Fruit fly (Drosophila melanogaster) whole organism, embryonic: ENCODE measurements around the gene Hayan.

ENCODE experiments used
- Asciz ChIP-seq: fragments of 200-800 bp; sonication (Bioruptor generic); optimal IDR thresholded peaks from 2 replicates; lab custom pipeline; 2017; ENCODE audit warnings: missing biosample characterization, mild to moderate bottlenecking, missing genetic modification characterization, missing genetic modification reagents
- B-H2 ChIP-seq: fragments of 200-800 bp; sonication (Bioruptor generic); optimal IDR thresholded peaks from 2 replicates; lab custom pipeline; 2018; ENCODE audit warnings: missing biosample characterization, mild to moderate bottlenecking, missing genetic modification characterization
- Blimp-1 ChIP-seq: fragments of 200-800 bp; sonication (Bioruptor generic); optimal IDR thresholded peaks from 3 replicates; lab custom pipeline; 2018; ENCODE audit warnings: missing biosample characterization, missing genetic modification characterization, mild to moderate bottlenecking, moderate library complexity, missing genetic modification reagents
- CG10959 ChIP-seq: fragments of 200-800 bp; sonication (Bioruptor generic); IDR thresholded peaks from 2 replicates; pipeline ENCODE4 v1.3.6; 2022; ENCODE audit warnings: missing biosample characterization, missing genetic modification characterization
- CG12219 ChIP-seq: fragments of 200-800 bp; sonication (Bioruptor generic); optimal IDR thresholded peaks from 3 replicates; lab custom pipeline; 2018; ENCODE audit warnings: missing biosample characterization, mild to moderate bottlenecking, missing genetic modification characterization
- CG1233 ChIP-seq: fragments of 200-800 bp; sonication (Bioruptor generic); optimal IDR thresholded peaks from 4 replicates; lab custom pipeline; 2018; ENCODE audit warnings: missing biosample characterization, mild to moderate bottlenecking, missing genetic modification characterization
- CG13775 ChIP-seq: fragments of 200-800 bp; sonication (Bioruptor generic); optimal IDR thresholded peaks from 3 replicates; lab custom pipeline; 2017; ENCODE audit warnings: missing biosample characterization, mild to moderate bottlenecking, missing genetic modification characterization
- CG15073 ChIP-seq: fragments of 200-800 bp; sonication (Bioruptor generic); optimal IDR thresholded peaks from 2 replicates; lab custom pipeline; 2016; ENCODE audit warnings: missing biosample characterization, missing genetic modification characterization
- CG15269 ChIP-seq: fragments of 200-800 bp; sonication (Bioruptor generic); optimal IDR thresholded peaks from 2 replicates; lab custom pipeline; 2018; ENCODE audit warnings: missing biosample characterization, mild to moderate bottlenecking, missing genetic modification characterization, moderate library complexity
- CG1529 ChIP-seq: fragments of 200-800 bp; sonication (Bioruptor generic); optimal IDR thresholded peaks from 3 replicates; lab custom pipeline; 2018; ENCODE audit warnings: missing biosample characterization, missing genetic modification characterization
- CG1602 ChIP-seq: fragments of 200-800 bp; sonication (Bioruptor generic); optimal IDR thresholded peaks from 3 replicates; lab custom pipeline; 2016; ENCODE audit warnings: missing biosample characterization, missing genetic modification characterization
- CG1647 ChIP-seq: fragments of 200-800 bp; sonication (Bioruptor generic); optimal IDR thresholded peaks from 3 replicates; lab custom pipeline; 2016; ENCODE audit warnings: missing biosample characterization, missing genetic modification characterization
- CG16863 ChIP-seq: fragments of 200-800 bp; sonication (Bioruptor generic); optimal IDR thresholded peaks from 3 replicates; lab custom pipeline; 2016; ENCODE audit warnings: missing biosample characterization, missing genetic modification characterization
- CG17385 ChIP-seq: fragments of 200-800 bp; sonication (Bioruptor generic); optimal IDR thresholded peaks from 3 replicates; lab custom pipeline; 2018; ENCODE audit warnings: missing biosample characterization, mild to moderate bottlenecking, missing genetic modification characterization
- CG17612 ChIP-seq: fragments of 200-800 bp; sonication (Bioruptor generic); IDR thresholded peaks from 2 replicates; pipeline ENCODE4 v1.3.6; 2022; ENCODE audit warnings: missing biosample characterization, missing genetic modification characterization
- CG2199 ChIP-seq: fragments of 200-800 bp; sonication (Bioruptor generic); IDR thresholded peaks from 3 replicates; pipeline ENCODE4 v1.3.6; 2022; ENCODE audit warnings: missing biosample characterization, missing genetic modification characterization
- CG4360 ChIP-seq: fragments of 200-800 bp; sonication (Bioruptor generic); IDR thresholded peaks from 2 replicates; pipeline ENCODE4 v1.3.6; 2022; ENCODE audit warnings: missing biosample characterization, missing genetic modification characterization
- CG6254 ChIP-seq: fragments of 200-800 bp; sonication (Bioruptor generic); optimal IDR thresholded peaks from 3 replicates; lab custom pipeline; 2017; ENCODE audit warnings: mild to moderate bottlenecking, missing biosample characterization, missing genetic modification reagents, missing genetic modification characterization
- CG7963 ChIP-seq: fragments of 200-800 bp; sonication (Bioruptor generic); IDR thresholded peaks from 3 replicates; pipeline ENCODE4 v1.3.6; 2022; ENCODE audit warnings: missing biosample characterization, missing genetic modification characterization; ENCODE audit not compliant: partially characterized antibody
- CG8478 ChIP-seq: fragments of >200 bp; optimal IDR thresholded peaks from 2 replicates; lab custom pipeline; 2018
- CG8944 ChIP-seq: fragments of 200-800 bp; sonication (Bioruptor generic); optimal IDR thresholded peaks from 3 replicates; lab custom pipeline; 2016; ENCODE audit warnings: missing biosample characterization, missing genetic modification characterization
- CG9215 ChIP-seq: fragments of 200-800 bp; sonication (Bioruptor generic); IDR thresholded peaks from 2 replicates; pipeline ENCODE4 v1.3.6; 2022; ENCODE audit warnings: missing biosample characterization, missing genetic modification characterization
- CG9609 ChIP-seq: fragments of 200-800 bp; sonication (Bioruptor generic); optimal IDR thresholded peaks from 3 replicates; lab custom pipeline; 2016; ENCODE audit warnings: missing biosample characterization, missing genetic modification characterization
- CTCF ChIP-seq: fragments of 200-800 bp; sonication (Bioruptor generic); optimal IDR thresholded peaks from 2 replicates; lab custom pipeline; 2017; ENCODE audit warnings: missing biosample characterization, mild to moderate bottlenecking, missing genetic modification characterization, moderate library complexity
- Dp ChIP-seq: fragments of 200-800 bp; sonication (Bioruptor generic); optimal IDR thresholded peaks from 2 replicates; lab custom pipeline; 2018; ENCODE audit warnings: missing biosample characterization, mild to moderate bottlenecking, missing genetic modification characterization, moderate library complexity
- ERR ChIP-seq: fragments of 200-800 bp; sonication (Bioruptor generic); optimal IDR thresholded peaks from 2 replicates; lab custom pipeline; 2016; ENCODE audit warnings: missing biosample characterization, missing genetic modification characterization
- Eip74EF ChIP-seq, 2 experiments: fragments of 200-800 bp in 1 of 2; fragments of >200 bp in 1 of 2; sonication (Bioruptor generic) in 1 of 2; optimal IDR thresholded peaks; 2 replicates each; lab custom pipeline; 2017 to 2019; ENCODE audit warnings: missing biosample characterization in 2 of 2, missing genetic modification characterization in 2 of 2, mild to moderate bottlenecking in 1 of 2, moderate library complexity in 1 of 2
- Ets97D ChIP-seq: fragments of 200-800 bp; sonication (Bioruptor generic); optimal IDR thresholded peaks from 3 replicates; lab custom pipeline; 2016; ENCODE audit warnings: missing biosample characterization, missing genetic modification characterization
- HLH54F ChIP-seq: fragments of 200-800 bp; sonication (Bioruptor generic); optimal IDR thresholded peaks from 3 replicates; lab custom pipeline; 2016; ENCODE audit warnings: missing biosample characterization, missing genetic modification characterization
- Hr39 ChIP-seq: fragments of >200 bp; optimal IDR thresholded peaks from 2 replicates; lab custom pipeline; 2017
- Mad ChIP-seq: fragments of 200-800 bp; sonication (Bioruptor generic); optimal IDR thresholded peaks from 2 replicates; lab custom pipeline; 2016; ENCODE audit warnings: missing biosample characterization, missing genetic modification characterization
- Mrtf ChIP-seq: fragments of 200-800 bp; sonication (Bioruptor generic); IDR thresholded peaks from 3 replicates; pipeline ENCODE4 v1.3.6; 2022; ENCODE audit warnings: missing biosample characterization, missing genetic modification characterization
- PHDP ChIP-seq: fragments of 200-800 bp; sonication (Bioruptor generic); optimal IDR thresholded peaks from 3 replicates; lab custom pipeline; 2018; ENCODE audit warnings: missing biosample characterization, mild to moderate bottlenecking, missing genetic modification characterization, moderate library complexity
- ase ChIP-seq: fragments of 200-800 bp; sonication (Bioruptor generic); IDR thresholded peaks from 3 replicates; pipeline ENCODE4 v1.3.6; 2022; ENCODE audit warnings: missing biosample characterization, missing genetic modification characterization
- bigmax ChIP-seq: fragments of 200-800 bp; sonication (Bioruptor generic); optimal IDR thresholded peaks from 2 replicates; lab custom pipeline; 2018; ENCODE audit warnings: missing biosample characterization, mild to moderate bottlenecking, missing genetic modification characterization
- br ChIP-seq: fragments of >200 bp; optimal IDR thresholded peaks from 2 replicates; lab custom pipeline; 2017
- dimm ChIP-seq: fragments of 200-800 bp; sonication (Bioruptor generic); IDR thresholded peaks from 2 replicates; pipeline ENCODE4 v1.3.6; 2022; ENCODE audit warnings: missing biosample characterization, missing genetic modification characterization
- ewg ChIP-seq: fragments of 200-800 bp; sonication (Bioruptor generic); optimal IDR thresholded peaks from 3 replicates; lab custom pipeline; 2017; ENCODE audit warnings: mild to moderate bottlenecking, missing biosample characterization, missing genetic modification reagents, missing genetic modification characterization
- exex ChIP-seq: fragments of 200-800 bp; sonication (Bioruptor generic); optimal IDR thresholded peaks from 4 replicates; lab custom pipeline; 2018; ENCODE audit warnings: missing biosample characterization, mild to moderate bottlenecking, missing genetic modification characterization, moderate library complexity
- gem ChIP-seq: fragments of 200-800 bp; sonication (Bioruptor generic); optimal IDR thresholded peaks from 2 replicates; lab custom pipeline; 2019; ENCODE audit warnings: missing biosample characterization, mild to moderate bottlenecking, missing genetic modification characterization, moderate library complexity
- gfzf ChIP-seq: fragments of 200-800 bp; sonication (Bioruptor generic); optimal IDR thresholded peaks from 2 replicates; lab custom pipeline; 2016; ENCODE audit warnings: missing biosample characterization, mild to moderate bottlenecking, missing genetic modification characterization, moderate library complexity
- h ChIP-seq: fragments of >200 bp; optimal IDR thresholded peaks from 2 replicates; lab custom pipeline; 2017
- nmo ChIP-seq: fragments of 200-800 bp; sonication (Bioruptor generic); optimal IDR thresholded peaks from 2 replicates; lab custom pipeline; 2018; ENCODE audit warnings: missing biosample characterization, mild to moderate bottlenecking, missing genetic modification characterization, moderate library complexity
- peb ChIP-seq: fragments of 200-800 bp; sonication (Bioruptor generic); IDR thresholded peaks from 2 replicates; pipeline ENCODE4 v1.3.6; 2022; ENCODE audit warnings: missing biosample characterization, missing genetic modification characterization
- run ChIP-seq: fragments of 200-800 bp; sonication (Bioruptor generic); optimal IDR thresholded peaks from 3 replicates; lab custom pipeline; 2018; ENCODE audit warnings: missing biosample characterization, mild to moderate bottlenecking, missing genetic modification characterization
- sc ChIP-seq, 3 experiments: fragments of >200 bp in 2 of 3; fragments of 200-800 bp in 1 of 3; sonication (Bioruptor generic) in 1 of 3; optimal IDR thresholded peaks; 2 replicates in 2 of 3; 3 replicates in 1 of 3; lab custom pipeline; 2017; ENCODE audit warnings: mild to moderate bottlenecking in 1 of 3, missing biosample characterization in 1 of 3, missing genetic modification characterization in 1 of 3, missing genetic modification reagents in 1 of 3
- scrt ChIP-seq: fragments of 200-800 bp; sonication (Bioruptor generic); optimal IDR thresholded peaks from 2 replicates; lab custom pipeline; 2018; ENCODE audit warnings: missing biosample characterization, mild to moderate bottlenecking, missing genetic modification characterization, moderate library complexity
- slp2 ChIP-seq: fragments of 200-800 bp; sonication (Bioruptor generic); optimal IDR thresholded peaks from 2 replicates; lab custom pipeline; 2016; ENCODE audit warnings: missing biosample characterization, missing genetic modification characterization
- sna ChIP-seq: fragments of 200-800 bp; sonication (Bioruptor generic); IDR thresholded peaks from 2 replicates; pipeline ENCODE4 v1.3.6; 2022; ENCODE audit warnings: missing biosample characterization, missing genetic modification characterization; ENCODE audit not compliant: partially characterized antibody
- tll ChIP-seq, 2 experiments: fragments of 200-800 bp in 1 of 2; fragments of >200 bp in 1 of 2; sonication (Bioruptor generic) in 1 of 2; optimal IDR thresholded peaks; 2 replicates each; lab custom pipeline; 2017 to 2019; ENCODE audit warnings: missing biosample characterization in 2 of 2, missing genetic modification characterization in 2 of 2, mild to moderate bottlenecking in 1 of 2, moderate library complexity in 1 of 2
- toy ChIP-seq: fragments of 200-800 bp; sonication (Bioruptor generic); IDR thresholded peaks from 2 replicates; pipeline ENCODE4 v1.3.6; 2022; ENCODE audit warnings: missing biosample characterization, missing genetic modification characterization
- vnd ChIP-seq: fragments of 200-800 bp; sonication (Bioruptor generic); IDR thresholded peaks from 3 replicates; pipeline ENCODE4 v1.3.6; 2022; ENCODE audit warnings: missing biosample characterization, missing genetic modification characterization; ENCODE audit not compliant: partially characterized antibody

The Hayan gene

dm6 chrX:18494165-18494740, 10.7 kb upstream of the Hayan start, which contains the start of gene CG15043 (continued):
- no peak for TF ChIP-seq Hr39 (lab: Kevin White, UChicago)
- no peak for TF ChIP-seq CG16863 (GFP tag; lab: Kevin White, UChicago)
- no peak for TF ChIP-seq slp2
- no peak for TF ChIP-seq CG7963 (GFP tag; lab: Robert Waterston, UW)
- TF ChIP-seq CG9609 (GFP tag; lab: Kevin White, UChicago), result no peak
- peak; percentile 60; the same call in 1 of the 2 replicates for TF ChIP-seq CG9215 (GFP tag; lab: Robert Waterston, UW)
- TF ChIP-seq CG8478 (lab: Kevin White, UChicago), result no peak
- no peak for TF ChIP-seq Blimp-1
- no peak for TF ChIP-seq bigmax (GFP tag; lab: Kevin White, UChicago)
- no peak for TF ChIP-seq CG6254
- no peak for TF ChIP-seq run (tag; lab: Kevin White, UChicago)
- TF ChIP-seq HLH54F (GFP tag; lab: Kevin White, UChicago), result peak; percentile 39
- peak; percentile 6 for TF ChIP-seq nmo (GFP tag; lab: Kevin White, UChicago)
- no peak for TF ChIP-seq dimm
- TF ChIP-seq CG15073 (GFP tag; lab: Kevin White, UChicago), result no peak
- peak; percentile 55; the same call in 1 of the 3 replicates for TF ChIP-seq ase
- no peak for TF ChIP-seq CG1602 (GFP tag; lab: Kevin White, UChicago)
- TF ChIP-seq Asciz (GFP tag; lab: Kevin White, UChicago), result no peak
- no peak for TF ChIP-seq CG17385 (GFP tag; lab: Kevin White, UChicago)
- no peak for TF ChIP-seq gfzf (GFP tag; lab: Kevin White, UChicago)
- no peak for TF ChIP-seq CTCF (GFP tag; lab: Kevin White, UChicago)
- no peak for TF ChIP-seq Dp
- no peak for TF ChIP-seq gem (tag; lab: Kevin White, UChicago)
- TF ChIP-seq ERR (GFP tag; lab: Kevin White, UChicago), result no peak
- TF ChIP-seq sc (optimal IDR thresholded peaks at IDR 0.05; lab: Kevin White, UChicago), result no peak
- no peak for TF ChIP-seq sc (GFP tag; optimal IDR thresholded peaks at IDR 0.05; lab: Kevin White, UChicago)
- no peak for TF ChIP-seq vnd (GFP tag; lab: Robert Waterston, UW)
- no peak for TF ChIP-seq sna (GFP tag; lab: Robert Waterston, UW)
- TF ChIP-seq PHDP (tag; lab: Kevin White, UChicago), result no peak
- peak; percentile 6 for TF ChIP-seq CG1647 (GFP tag; lab: Kevin White, UChicago)
- peak; percentile 81 for TF ChIP-seq exex (tag; lab: Kevin White, UChicago)
- TF ChIP-seq CG17612 (GFP tag; lab: Robert Waterston, UW), result no peak
- no peak for TF ChIP-seq CG2199
- TF ChIP-seq h (lab: Kevin White, UChicago), result no peak
- TF ChIP-seq CG8944 (GFP tag; lab: Kevin White, UChicago), result no peak
- no peak for TF ChIP-seq CG13775 (GFP tag; lab: Kevin White, UChicago)
- no peak for TF ChIP-seq B-H2 (GFP tag; lab: Kevin White, UChicago)
- TF ChIP-seq CG1233, result no peak
- no peak for TF ChIP-seq Eip74EF (GFP tag; optimal IDR thresholded peaks at IDR 0.05; lab: Kevin White, UChicago)
- no peak for TF ChIP-seq Ets97D (GFP tag; lab: Kevin White, UChicago)
- no peak for TF ChIP-seq toy
- no peak for TF ChIP-seq CG10959 (GFP tag; lab: Robert Waterston, UW)
- TF ChIP-seq tll (GFP tag; optimal IDR thresholded peaks at IDR 0.05; lab: Kevin White, UChicago), result no peak
- TF ChIP-seq ewg (GFP tag; lab: Kevin White, UChicago), result no peak
- no peak for TF ChIP-seq CG1529 (GFP tag; lab: Kevin White, UChicago)
- TF ChIP-seq CG12219 (GFP tag; lab: Kevin White, UChicago), result no peak
- TF ChIP-seq br (lab: Kevin White, UChicago), result no peak
- no peak for TF ChIP-seq scrt
- no peak for TF ChIP-seq peb
- no peak for TF ChIP-seq Mad (GFP tag; lab: Kevin White, UChicago)
- TF ChIP-seq CG15269 (tag; lab: Kevin White, UChicago), result no peak
- no peak for TF ChIP-seq CG4360 (GFP tag; lab: Robert Waterston, UW)
- TF ChIP-seq Mrtf (GFP tag; lab: Robert Waterston, UW), result 0 out of 3 replicates have a peak, but pooled peaks have one; percentile 33
